Worm (Caenorhabditis elegans): ENCODE measurements around the gene dpf-6.

The dpf-6 gene

DNA sequence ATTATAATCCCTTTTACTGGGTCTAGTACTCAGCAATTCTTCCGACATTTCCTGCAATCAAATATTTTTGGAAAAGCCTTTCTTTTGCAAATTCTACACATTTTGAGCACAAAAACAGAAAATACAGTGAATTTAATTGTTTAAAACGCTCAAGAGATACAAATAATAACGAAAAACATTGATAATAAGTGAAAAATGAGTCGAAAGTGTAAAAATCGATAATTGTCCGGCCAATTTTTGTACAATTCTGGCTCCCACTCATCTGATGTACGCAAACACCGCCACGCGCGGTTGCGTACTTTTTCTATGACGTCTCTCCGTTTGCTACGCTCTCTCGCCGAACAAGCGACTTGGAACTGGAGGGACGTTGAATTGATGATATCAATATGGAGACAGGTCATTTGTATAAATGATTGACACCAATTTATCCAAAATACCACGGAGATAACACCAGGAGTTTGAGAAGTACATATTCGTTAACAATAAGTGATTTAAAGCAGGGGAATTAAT lies 17.2 kb upstream of the dpf-6 start, which contains the start of gene lin-36 (continued):
- TF ChIP-seq madf-10 (tag; optimal IDR thresholded peaks at IDR 0.05): peak; percentile 21
- peak; percentile 23 for TF ChIP-seq snpc-4 (GFP tag; optimal IDR thresholded peaks at IDR 0.05)
- peak in 2 of 4 experiments; percentile 23 to 63 for TF ChIP-seq snpc-4 (tag; optimal IDR thresholded peaks at IDR 0.05)
- no peak for TF ChIP-seq F55B11.4 (tag; optimal IDR thresholded peaks at IDR 0.05; ENCODE audit: borderline replicate concordance, insufficient read depth)
- no peak for TF ChIP-seq lir-1 (GFP tag; conservative IDR thresholded peaks at IDR 0.05)
- TF ChIP-seq madf-6 (GFP tag; IDR thresholded peaks at IDR 0.05): peak; percentile 38; the same call in 1 of the 2 replicates
- peak; percentile 14 for TF ChIP-seq efl-1 (GFP tag; optimal IDR thresholded peaks at IDR 0.05)
- TF ChIP-seq pbrm-1 (GFP tag; IDR thresholded peaks at IDR 0.05): peak; percentile 57; the same call in 1 of the 2 replicates
- peak; percentile 29 for TF ChIP-seq lsl-1 (GFP tag; optimal IDR thresholded peaks at IDR 0.05)
- TF ChIP-seq ZK185.1 (tag; optimal IDR thresholded peaks at IDR 0.05; ENCODE audit: poor library complexity, severe bottlenecking): peak; percentile 24
- TF ChIP-seq hmg-1.2 (GFP tag; IDR thresholded peaks at IDR 0.05): peak; percentile 100
- no peak for TF ChIP-seq ztf-28 (GFP tag; IDR thresholded peaks at IDR 0.05)
- no peak for TF ChIP-seq mel-28 (tag; optimal IDR thresholded peaks at IDR 0.05; ENCODE audit: borderline replicate concordance)
- TF ChIP-seq attf-5 (GFP tag; optimal IDR thresholded peaks at IDR 0.05): peak; percentile 78
- TF ChIP-seq tbp1 (GFP tag; optimal IDR thresholded peaks at IDR 0.05): peak; percentile 47
- no peak for TF ChIP-seq hrde-1 (tag; optimal IDR thresholded peaks at IDR 0.05; ENCODE audit: borderline replicate concordance)
- TF ChIP-seq madf-3 (GFP tag; IDR thresholded peaks at IDR 0.05): 0 out of 2 replicates have a peak, but pooled peaks have one; percentile 9
- TF ChIP-seq C17E4.6 (GFP tag; IDR thresholded peaks at IDR 0.05): 0 out of 2 replicates have a peak, but pooled peaks have one; percentile 8
- 0 out of 2 replicates have a peak, but pooled peaks have one; percentile 39 for TF ChIP-seq attf-3 (GFP tag; conservative IDR thresholded peaks at IDR 0.05)
- 0 out of 2 replicates have a peak, but pooled peaks have one; percentile 12 for TF ChIP-seq ceh-100 (GFP tag; IDR thresholded peaks at IDR 0.05)
- no peak for TF ChIP-seq T26A5.8 (tag; optimal IDR thresholded peaks at IDR 0.05)
- no peak for TF ChIP-seq Y95B8A.8 (GFP tag; IDR thresholded peaks at IDR 0.05)
- TF ChIP-seq ccch-3 (GFP tag; optimal IDR thresholded peaks at IDR 0.05): no peak
- peak; percentile 28; the same call in 1 of the 2 replicates for TF ChIP-seq ceh-91 (GFP tag; IDR thresholded peaks at IDR 0.05)
- TF ChIP-seq dpff-1 (tag; optimal IDR thresholded peaks at IDR 0.05): no peak
- TF ChIP-seq dox-1 (GFP tag; IDR thresholded peaks at IDR 0.05): peak; percentile 78
- TF ChIP-seq F33H1.4 (GFP tag; IDR thresholded peaks at IDR 0.05): peak; percentile 59
- TF ChIP-seq cebp-1 (GFP tag; IDR thresholded peaks at IDR 0.05): no peak
- TF ChIP-seq cebp-1 (tag; optimal IDR thresholded peaks at IDR 0.05): peak; percentile 58

DNA sequence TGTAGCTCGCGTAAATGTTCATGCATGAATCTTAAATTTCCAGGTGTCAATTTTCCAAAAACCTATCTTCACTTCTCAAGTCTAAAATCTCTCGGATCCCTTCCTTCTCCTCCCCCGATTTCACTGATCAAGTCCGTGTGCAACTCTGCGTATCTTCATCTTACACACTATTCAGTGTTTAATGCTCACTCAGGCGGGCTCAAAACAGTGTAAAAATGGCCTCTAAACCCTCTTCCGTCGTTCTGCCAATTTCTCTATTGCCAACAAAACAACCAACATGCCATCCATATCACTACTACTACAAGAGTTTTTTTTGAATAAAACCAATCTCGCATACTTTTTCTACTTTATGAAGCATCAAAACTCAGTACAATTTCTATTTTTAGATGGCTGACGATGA lies 16.0 kb upstream of the dpf-6 start, which contains the start of gene F44B9.2:
TSS of gene F44B9.2 (plus strand) at position 387 of the 400 bp plus-strand sequence.
- TF ChIP-seq ceh-79 (tag; optimal IDR thresholded peaks at IDR 0.05) (no peak), ccch-3 (GFP tag; optimal IDR thresholded peaks at IDR 0.05) (no peak), F39B2.1 (GFP tag; IDR thresholded peaks at IDR 0.05) (no peak), ztf-22 (GFP tag; optimal IDR thresholded peaks at IDR 0.05) (no peak)

DNA sequence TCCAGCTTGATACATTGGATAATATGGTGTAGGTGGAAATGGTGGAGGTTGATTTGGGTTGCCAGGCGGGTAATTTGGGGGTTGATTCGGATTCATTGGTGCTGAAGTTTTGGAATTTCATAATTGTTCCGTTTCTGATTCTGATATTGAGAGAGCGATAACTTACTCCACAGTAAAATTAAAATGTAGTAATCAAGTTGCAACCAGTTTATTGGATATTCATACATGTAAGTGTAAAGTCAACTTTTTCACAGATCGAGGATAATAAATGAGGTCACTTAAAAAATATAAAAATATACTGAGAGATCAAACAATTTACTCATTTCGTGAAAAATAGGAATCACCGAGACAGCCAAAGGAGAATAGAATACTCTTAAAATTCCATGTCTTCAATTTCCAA lies 10.1 kb upstream of the dpf-6 start, which contains the start of gene mdt-30:
TSS of gene mdt-30 (minus strand) at position 101 of the 400 bp plus-strand sequence.
- TF ChIP-seq ekl-4 (GFP tag; IDR thresholded peaks at IDR 0.05) (0 out of 2 replicates have a peak, but pooled peaks have one; percentile 40), madf-3 (GFP tag; IDR thresholded peaks at IDR 0.05) (0 out of 2 replicates have a peak, but pooled peaks have one; percentile 12), B0019.2 (GFP tag; conservative IDR thresholded peaks at IDR 0.05) (0 out of 2 replicates have a peak, but pooled peaks have one; percentile 30), nhr-179 (tag; optimal IDR thresholded peaks at IDR 0.05) (no peak), egl-44 (GFP tag; IDR thresholded peaks at IDR 0.05) (no peak), sptf-2 (GFP tag; optimal IDR thresholded peaks at IDR 0.05) (no peak), C06A6.2 (GFP tag; conservative IDR thresholded peaks at IDR 0.05) (no peak), rcor-1 (GFP tag; IDR thresholded peaks at IDR 0.05) (0 out of 2 replicates have a peak, but pooled peaks have one; percentile 12), ztf-26 (tag; optimal IDR thresholded peaks at IDR 0.05) (no peak), aptf-2 (GFP tag; conservative IDR thresholded peaks at IDR 0.05) (no peak), Y67H2A.10 (GFP tag; conservative IDR thresholded peaks at IDR 0.05) (no peak), ceh-58 (GFP tag; IDR thresholded peaks at IDR 0.05) (no peak), cebp-1 (GFP tag; IDR thresholded peaks at IDR 0.05) (no peak), cebp-1 (tag; optimal IDR thresholded peaks at IDR 0.05) (no peak), snpc-1.1 (tag; optimal IDR thresholded peaks at IDR 0.05; ENCODE audit: insufficient read depth) (no peak), tbx-9 (tag; optimal IDR thresholded peaks at IDR 0.05; ENCODE audit: borderline replicate concordance) (no peak), F22D6.2 (tag; optimal IDR thresholded peaks at IDR 0.05) (no peak)
